Fruit fly (Drosophila melanogaster) whole organism, embryonic: ENCODE data around the gene CG14252.

Source experiments
- Adf1 ChIP-seq: fragments of 200-800 bp; sonication (Bioruptor generic); IDR thresholded peaks from 2 replicates; pipeline ENCODE4 v1.3.6; 2022; ENCODE audit warnings: missing biosample characterization, missing genetic modification characterization
- CG10209 ChIP-seq: fragments of 200-800 bp; sonication (Bioruptor generic); optimal IDR thresholded peaks from 3 replicates; lab custom pipeline; 2017; ENCODE audit warnings: missing biosample characterization, mild to moderate bottlenecking, missing genetic modification characterization, missing genetic modification reagents
- CG11504 ChIP-seq: fragments of 200-800 bp; sonication (Bioruptor generic); optimal IDR thresholded peaks from 3 replicates; lab custom pipeline; 2019; ENCODE audit warnings: missing biosample characterization, mild to moderate bottlenecking, missing genetic modification characterization, moderate library complexity
- CG14667 ChIP-seq: fragments of 200-800 bp; sonication (Bioruptor generic); IDR thresholded peaks from 2 replicates; pipeline ENCODE4 v1.3.6; 2022; ENCODE audit warnings: missing biosample characterization, missing genetic modification characterization
- CG16863 ChIP-seq: fragments of 200-800 bp; sonication (Bioruptor generic); optimal IDR thresholded peaks from 3 replicates; lab custom pipeline; 2016; ENCODE audit warnings: missing biosample characterization, missing genetic modification characterization
- CG18764 ChIP-seq: fragments of 200-800 bp; sonication (Bioruptor generic); optimal IDR thresholded peaks from 3 replicates; lab custom pipeline; 2016; ENCODE audit warnings: missing biosample characterization, missing genetic modification characterization
- CG32772 ChIP-seq: fragments of 200-800 bp; sonication (Bioruptor generic); IDR thresholded peaks from 2 replicates; pipeline ENCODE4 v1.3.6; 2022; ENCODE audit warnings: missing biosample characterization, missing genetic modification characterization
- CG33213 ChIP-seq: fragments of 200-800 bp; sonication (Bioruptor generic); optimal IDR thresholded peaks from 3 replicates; lab custom pipeline; 2016; ENCODE audit warnings: missing biosample characterization, missing genetic modification characterization
- CG33557 ChIP-seq: fragments of 200-800 bp; sonication (Bioruptor generic); optimal IDR thresholded peaks from 2 replicates; lab custom pipeline; 2019; ENCODE audit warnings: missing biosample characterization, mild to moderate bottlenecking, missing genetic modification characterization, moderate library complexity
- CG3407 ChIP-seq: fragments of 200-800 bp; sonication (Bioruptor generic); optimal IDR thresholded peaks from 2 replicates; lab custom pipeline; 2018; ENCODE audit warnings: missing biosample characterization, mild to moderate bottlenecking, missing genetic modification characterization
- CG3995 ChIP-seq: fragments of 200-800 bp; sonication (Bioruptor generic); optimal IDR thresholded peaks from 3 replicates; lab custom pipeline; 2016; ENCODE audit warnings: missing biosample characterization, missing genetic modification characterization
- CG6254 ChIP-seq: fragments of 200-800 bp; sonication (Bioruptor generic); optimal IDR thresholded peaks from 3 replicates; lab custom pipeline; 2017; ENCODE audit warnings: mild to moderate bottlenecking, missing biosample characterization, missing genetic modification reagents, missing genetic modification characterization
- CG7357 ChIP-seq: fragments of 200-800 bp; sonication (Bioruptor generic); IDR thresholded peaks from 3 replicates; pipeline ENCODE4 v1.3.6; 2022; ENCODE audit warnings: missing biosample characterization, missing genetic modification characterization
- CG9727 ChIP-seq: fragments of 200-800 bp; sonication (Bioruptor generic); optimal IDR thresholded peaks from 3 replicates; lab custom pipeline; 2017; ENCODE audit warnings: missing biosample characterization, mild to moderate bottlenecking, missing genetic modification characterization
- D ChIP-seq, 2 experiments: fragments of 200-800 bp in 1 of 2; fragments of >200 bp in 1 of 2; sonication (Bioruptor generic) in 1 of 2; optimal IDR thresholded peaks; 2 replicates in 1 of 2; 3 replicates in 1 of 2; lab custom pipeline; 2017; ENCODE audit warnings: mild to moderate bottlenecking in 1 of 2, missing biosample characterization in 1 of 2, missing genetic modification characterization in 1 of 2, missing genetic modification reagents in 1 of 2
- ERR ChIP-seq: fragments of 200-800 bp; sonication (Bioruptor generic); optimal IDR thresholded peaks from 2 replicates; lab custom pipeline; 2016; ENCODE audit warnings: missing biosample characterization, missing genetic modification characterization
- Elba2 ChIP-seq: fragments of 200-800 bp; sonication (Bioruptor generic); optimal IDR thresholded peaks from 3 replicates; lab custom pipeline; 2016; ENCODE audit warnings: missing biosample characterization, missing genetic modification characterization
- Ets65A ChIP-seq: fragments of 200-800 bp; sonication (Bioruptor generic); peaks from one replicate; lab custom pipeline; 2016; ENCODE audit warnings: missing biosample characterization, missing genetic modification characterization
- HmgZ ChIP-seq: fragments of 200-800 bp; sonication (Bioruptor generic); optimal IDR thresholded peaks from 2 replicates; lab custom pipeline; 2018; ENCODE audit warnings: missing biosample characterization, mild to moderate bottlenecking, missing genetic modification characterization
- Hsf ChIP-seq: fragments of 200-800 bp; sonication (Bioruptor generic); optimal IDR thresholded peaks from 3 replicates; lab custom pipeline; 2016; ENCODE audit warnings: missing biosample characterization, missing genetic modification characterization
- Neu2 ChIP-seq: fragments of 200-800 bp; sonication (Bioruptor generic); optimal IDR thresholded peaks from 3 replicates; lab custom pipeline; 2016; ENCODE audit warnings: missing biosample characterization, missing genetic modification characterization, borderline replicate concordance
- Opbp ChIP-seq: fragments of 200-800 bp; sonication (Bioruptor generic); IDR thresholded peaks from 3 replicates; pipeline ENCODE4 v1.3.6; 2022; ENCODE audit warnings: missing biosample characterization, missing genetic modification characterization; ENCODE audit not compliant: partially characterized antibody
- PHDP ChIP-seq: fragments of 200-800 bp; sonication (Bioruptor generic); optimal IDR thresholded peaks from 3 replicates; lab custom pipeline; 2018; ENCODE audit warnings: missing biosample characterization, mild to moderate bottlenecking, missing genetic modification characterization, moderate library complexity
- Sox100B ChIP-seq: fragments of 200-800 bp; sonication (Bioruptor generic); optimal IDR thresholded peaks from 3 replicates; lab custom pipeline; 2018; ENCODE audit warnings: missing biosample characterization, mild to moderate bottlenecking, missing genetic modification characterization
- Taf1 ChIP-seq: fragments of 200-800 bp; sonication (Bioruptor generic); IDR thresholded peaks from 2 replicates; pipeline ENCODE4 v1.3.6; 2022; ENCODE audit warnings: missing biosample characterization, missing genetic modification characterization
- Trl ChIP-seq, 3 experiments: fragments of >200 bp in 2 of 3; fragments of 200-800 bp in 1 of 3; sonication (Bioruptor generic) in 1 of 3; optimal IDR thresholded peaks; 2 replicates in 1 of 3; 3 replicates in 2 of 3; lab custom pipeline; 2016 to 2017; ENCODE audit warnings: missing biosample characterization in 1 of 3, missing genetic modification characterization in 1 of 3
- Xbp1 ChIP-seq: fragments of 200-800 bp; sonication (Bioruptor generic); optimal IDR thresholded peaks from 3 replicates; lab custom pipeline; 2016; ENCODE audit warnings: missing biosample characterization, mild to moderate bottlenecking, missing genetic modification characterization
- Xrp1 ChIP-seq: fragments of 200-800 bp; sonication (Bioruptor generic); IDR thresholded peaks from 2 replicates; pipeline ENCODE4 v1.3.6; 2022; ENCODE audit warnings: missing biosample characterization, missing genetic modification characterization
- az2 ChIP-seq: fragments of 200-800 bp; sonication (Bioruptor generic); optimal IDR thresholded peaks from 3 replicates; lab custom pipeline; 2016; ENCODE audit warnings: missing biosample characterization, missing genetic modification characterization
- cg ChIP-seq: fragments of 200-800 bp; sonication (Bioruptor generic); optimal IDR thresholded peaks from 3 replicates; lab custom pipeline; 2019; ENCODE audit warnings: missing biosample characterization, mild to moderate bottlenecking, missing genetic modification characterization, moderate library complexity
- crol ChIP-seq: fragments of 200-800 bp; sonication (Bioruptor generic); IDR thresholded peaks from 2 replicates; pipeline ENCODE4 v1.3.6; 2022; ENCODE audit warnings: missing biosample characterization, missing genetic modification characterization
- dmrt99B ChIP-seq: fragments of 200-800 bp; sonication (Bioruptor generic); optimal IDR thresholded peaks from 2 replicates; lab custom pipeline; 2018; ENCODE audit warnings: missing biosample characterization, mild to moderate bottlenecking, missing genetic modification characterization, moderate library complexity
- eve ChIP-seq, 2 experiments: fragments of >200 bp; optimal IDR thresholded peaks; 2 replicates each; lab custom pipeline; 2017; ENCODE audit warnings: missing biosample characterization in 2 of 2, missing genetic modification characterization in 2 of 2
- fd64A ChIP-seq: fragments of 200-800 bp; sonication (Bioruptor generic); optimal IDR thresholded peaks from 3 replicates; lab custom pipeline; 2018; ENCODE audit warnings: missing biosample characterization, mild to moderate bottlenecking, missing genetic modification characterization
- fru ChIP-seq: fragments of >200 bp; optimal IDR thresholded peaks from 2 replicates; lab custom pipeline; 2017
- gce ChIP-seq: fragments of 200-800 bp; sonication (Bioruptor generic); IDR thresholded peaks from 3 replicates; pipeline ENCODE4 v1.3.6; 2022; ENCODE audit warnings: missing biosample characterization, missing genetic modification characterization
- gsb-n ChIP-seq: fragments of 200-800 bp; sonication (Bioruptor generic); optimal IDR thresholded peaks from 3 replicates; lab custom pipeline; 2018; ENCODE audit warnings: missing biosample characterization, mild to moderate bottlenecking, missing genetic modification characterization
- insv ChIP-seq, 2 experiments: fragments of 200-800 bp; sonication (Bioruptor generic); optimal IDR thresholded peaks; 3 replicates each; lab custom pipeline; 2016 to 2018; ENCODE audit warnings: missing biosample characterization in 2 of 2, missing genetic modification characterization in 2 of 2
- lilli ChIP-seq: fragments of 200-800 bp; sonication (Bioruptor generic); optimal IDR thresholded peaks from 3 replicates; lab custom pipeline; 2016; ENCODE audit warnings: missing biosample characterization, missing genetic modification characterization
- nmo ChIP-seq: fragments of 200-800 bp; sonication (Bioruptor generic); optimal IDR thresholded peaks from 2 replicates; lab custom pipeline; 2018; ENCODE audit warnings: missing biosample characterization, mild to moderate bottlenecking, missing genetic modification characterization, moderate library complexity
- oc ChIP-seq: fragments of 200-800 bp; sonication (Bioruptor generic); optimal IDR thresholded peaks from 2 replicates; lab custom pipeline; 2018; ENCODE audit warnings: missing biosample characterization, mild to moderate bottlenecking, missing genetic modification characterization, moderate library complexity
- peb ChIP-seq: fragments of 200-800 bp; sonication (Bioruptor generic); IDR thresholded peaks from 2 replicates; pipeline ENCODE4 v1.3.6; 2022; ENCODE audit warnings: missing biosample characterization, missing genetic modification characterization
- phol ChIP-seq: fragments of 200-800 bp; sonication (Bioruptor generic); optimal IDR thresholded peaks from 3 replicates; lab custom pipeline; 2018; ENCODE audit warnings: missing biosample characterization, mild to moderate bottlenecking, missing genetic modification characterization, moderate library complexity
- pum ChIP-seq: fragments of 200-800 bp; sonication (Bioruptor generic); optimal IDR thresholded peaks from 2 replicates; lab custom pipeline; 2016; ENCODE audit warnings: missing biosample characterization, missing genetic modification characterization
- ranshi ChIP-seq: fragments of 200-800 bp; sonication (Bioruptor generic); IDR thresholded peaks from 2 replicates; pipeline ENCODE4 v1.3.6; 2022; ENCODE audit warnings: missing biosample characterization, missing genetic modification characterization
- sob ChIP-seq: fragments of 200-800 bp; sonication (Bioruptor generic); IDR thresholded peaks from 2 replicates; pipeline ENCODE4 v1.3.6; 2022; ENCODE audit warnings: missing biosample characterization, missing genetic modification characterization
- ttk ChIP-seq: fragments of 200-800 bp; sonication (Bioruptor generic); IDR thresholded peaks from 2 replicates; pipeline ENCODE4 v2.1.2; 2022; ENCODE audit warnings: missing biosample characterization, missing genetic modification characterization
- unpg ChIP-seq: fragments of 200-800 bp; sonication (Bioruptor generic); optimal IDR thresholded peaks from 3 replicates; lab custom pipeline; 2018; ENCODE audit warnings: missing biosample characterization, mild to moderate bottlenecking, missing genetic modification characterization, moderate library complexity
- yki ChIP-seq: fragments of >200 bp; optimal IDR thresholded peaks from 3 replicates; lab custom pipeline; 2018
- zen ChIP-seq: fragments of 200-800 bp; sonication (Bioruptor generic); optimal IDR thresholded peaks from 3 replicates; lab custom pipeline; 2018; ENCODE audit warnings: missing biosample characterization, mild to moderate bottlenecking, missing genetic modification characterization, moderate library complexity
- zfh1 ChIP-seq: fragments of 200-800 bp; sonication (Bioruptor generic); IDR thresholded peaks from 3 replicates; pipeline ENCODE4 v1.3.6; 2022; ENCODE audit warnings: missing biosample characterization, missing genetic modification characterization

The CG14252 gene

DNA sequence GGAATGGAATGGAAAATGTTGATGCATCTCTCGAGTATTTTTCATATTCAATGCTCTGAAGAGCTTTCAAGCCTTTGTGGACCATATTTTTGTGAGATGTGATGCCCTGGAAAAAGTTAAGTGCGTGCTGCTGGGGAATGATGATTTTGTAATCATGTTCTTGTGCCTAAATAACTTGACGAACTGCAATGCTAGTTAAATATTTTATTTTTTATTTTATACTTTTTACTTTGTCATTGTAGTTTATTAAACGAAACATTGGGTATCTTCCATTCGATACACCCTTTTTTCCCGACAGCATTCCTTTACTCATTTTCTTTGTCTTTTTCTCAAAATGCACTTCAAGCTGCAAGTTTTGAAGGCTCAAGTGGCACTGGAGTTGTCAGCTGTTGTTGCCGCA, 45.4 kb upstream of the CG14252 start (continued):
- no peak for TF ChIP-seq Elba2
- TF ChIP-seq zen (tag; lab: Kevin White, UChicago), result no peak
- TF ChIP-seq zfh1 (GFP tag; lab: Robert Waterston, UW), result peak; percentile 65; the same call in 2 of the 3 replicates
- no peak for TF ChIP-seq pum (GFP tag; lab: Kevin White, UChicago)
- no peak for TF ChIP-seq CG33213 (GFP tag; lab: Kevin White, UChicago)
- peak; percentile 24 for TF ChIP-seq CG6254
- TF ChIP-seq CG32772, result peak; percentile 39; the same call in 1 of the 2 replicates
- no peak for TF ChIP-seq CG33557
- peak; percentile 12 for TF ChIP-seq CG10209
- no peak for TF ChIP-seq CG9727 (GFP tag; lab: Kevin White, UChicago)
- TF ChIP-seq crol (GFP tag; lab: Robert Waterston, UW), result no peak
- no peak for TF ChIP-seq insv (GFP tag; optimal IDR thresholded peaks at IDR 0.05; lab: Kevin White, UChicago)
- TF ChIP-seq CG14667 (GFP tag; lab: Robert Waterston, UW), result peak; percentile 32; the same call in 1 of the 2 replicates
- peak; percentile 10 for TF ChIP-seq Hsf (GFP tag; lab: Kevin White, UChicago)
- peak; percentile 11 for TF ChIP-seq lilli (GFP tag; lab: Kevin White, UChicago)
- TF ChIP-seq Sox100B (GFP tag; lab: Kevin White, UChicago), result peak; percentile 23
- TF ChIP-seq ranshi (GFP tag; lab: Robert Waterston, UW), result peak; percentile 35; the same call in 1 of the 2 replicates
- TF ChIP-seq Ets65A, result peak; percentile 47
- peak in 1 of 2 experiments; percentile 71 for TF ChIP-seq eve (GFP tag; optimal IDR thresholded peaks at IDR 0.05; lab: Kevin White, UChicago)
- TF ChIP-seq az2 (GFP tag; lab: Kevin White, UChicago), result peak; percentile 65
- TF ChIP-seq fd64A, result no peak
- no peak for TF ChIP-seq fru
- TF ChIP-seq HmgZ (tag; lab: Kevin White, UChicago), result no peak
- no peak for TF ChIP-seq ERR (GFP tag; lab: Kevin White, UChicago)
- TF ChIP-seq peb (GFP tag; lab: Robert Waterston, UW), result no peak
- peak; percentile 34 for TF ChIP-seq CG3407
- no peak for TF ChIP-seq CG3995 (GFP tag; lab: Kevin White, UChicago)
- TF ChIP-seq unpg (GFP tag; lab: Kevin White, UChicago), result peak; percentile 57
- TF ChIP-seq CG16863 (GFP tag; lab: Kevin White, UChicago), result no peak
- peak; percentile 56 for TF ChIP-seq phol (tag; lab: Kevin White, UChicago)
- peak; percentile 8 for TF ChIP-seq gsb-n
- peak; percentile 65 for TF ChIP-seq oc (tag; lab: Kevin White, UChicago)
- TF ChIP-seq Trl (optimal IDR thresholded peaks at IDR 0.05; lab: Kevin White, UChicago), result no peak
- no peak for TF ChIP-seq Trl (GFP tag; optimal IDR thresholded peaks at IDR 0.05; lab: Kevin White, UChicago)
- no peak for TF ChIP-seq CG7357 (GFP tag; lab: Robert Waterston, UW)
- no peak for TF ChIP-seq Opbp
- peak; percentile 63 for TF ChIP-seq CG11504 (tag; lab: Kevin White, UChicago)
- peak; percentile 7 for TF ChIP-seq CG18764 (GFP tag; lab: Kevin White, UChicago)
- peak; percentile 70 for TF ChIP-seq dmrt99B (tag; lab: Kevin White, UChicago)
- 0 out of 3 replicates have a peak, but pooled peaks have one; percentile 18 for TF ChIP-seq gce (GFP tag; lab: Robert Waterston, UW)
- TF ChIP-seq PHDP (tag; lab: Kevin White, UChicago), result peak; percentile 11
- TF ChIP-seq Neu2 (GFP tag; lab: Kevin White, UChicago), result no peak
- no peak for TF ChIP-seq yki
- TF ChIP-seq D (optimal IDR thresholded peaks at IDR 0.05; lab: Kevin White, UChicago), result no peak
- TF ChIP-seq D (GFP tag; optimal IDR thresholded peaks at IDR 0.05; lab: Kevin White, UChicago), result peak; percentile 50
- peak; percentile 54 for TF ChIP-seq ttk (GFP tag; lab: Robert Waterston, UW)
- TF ChIP-seq nmo (GFP tag; lab: Kevin White, UChicago), result peak; percentile 53
- no peak for TF ChIP-seq cg (GFP tag; lab: Kevin White, UChicago)
- TF ChIP-seq sob (GFP tag; lab: Robert Waterston, UW), result peak; percentile 30; the same call in 1 of the 2 replicates
- peak; percentile 59 for TF ChIP-seq Xbp1 (GFP tag; lab: Kevin White, UChicago)
- no peak for TF ChIP-seq Taf1
- TF ChIP-seq Xrp1, result peak; percentile 71
- no peak for TF ChIP-seq Adf1
